Fruit fly (Drosophila melanogaster) whole organism, embryonic: Measurements from ENCODE around the gene CG10984.

Experiments
- Atf-2 ChIP-seq: fragments of 200-800 bp; sonication (Bioruptor generic); optimal IDR thresholded peaks from 2 replicates; lab custom pipeline; 2016; ENCODE audit warnings: missing biosample characterization, missing genetic modification characterization
- BEAF-32 ChIP-seq: fragments of 200-800 bp; sonication (Bioruptor generic); optimal IDR thresholded peaks from 3 replicates; lab custom pipeline; 2017; ENCODE audit warnings: missing biosample characterization, missing genetic modification characterization, mild to moderate bottlenecking, moderate library complexity, missing genetic modification reagents
- CG10431 ChIP-seq: fragments of 200-800 bp; sonication (Bioruptor generic); optimal IDR thresholded peaks from 3 replicates; lab custom pipeline; 2018; ENCODE audit warnings: missing biosample characterization, mild to moderate bottlenecking, missing genetic modification characterization
- CG12104 ChIP-seq: fragments of 200-800 bp; sonication (Bioruptor generic); optimal IDR thresholded peaks from 3 replicates; lab custom pipeline; 2016; ENCODE audit warnings: missing biosample characterization, missing genetic modification characterization
- CG12219 ChIP-seq: fragments of 200-800 bp; sonication (Bioruptor generic); optimal IDR thresholded peaks from 3 replicates; lab custom pipeline; 2018; ENCODE audit warnings: missing biosample characterization, mild to moderate bottlenecking, missing genetic modification characterization
- CG12391 ChIP-seq: fragments of 200-800 bp; sonication (Bioruptor generic); optimal IDR thresholded peaks from 3 replicates; lab custom pipeline; 2018; ENCODE audit warnings: missing biosample characterization, mild to moderate bottlenecking, missing genetic modification characterization, moderate library complexity
- CG12942 ChIP-seq: fragments of 200-800 bp; sonication (Bioruptor generic); optimal IDR thresholded peaks from 3 replicates; lab custom pipeline; 2016; ENCODE audit warnings: missing biosample characterization, missing genetic modification characterization
- CG13296 ChIP-seq: fragments of 200-800 bp; sonication (Bioruptor generic); optimal IDR thresholded peaks from 3 replicates; lab custom pipeline; 2018; ENCODE audit warnings: missing biosample characterization, mild to moderate bottlenecking, missing genetic modification characterization
- CG15011 ChIP-seq: fragments of 200-800 bp; sonication (Bioruptor generic); optimal IDR thresholded peaks from 3 replicates; lab custom pipeline; 2018; ENCODE audit warnings: missing biosample characterization, mild to moderate bottlenecking, missing genetic modification characterization
- CG15073 ChIP-seq: fragments of 200-800 bp; sonication (Bioruptor generic); optimal IDR thresholded peaks from 2 replicates; lab custom pipeline; 2016; ENCODE audit warnings: missing biosample characterization, missing genetic modification characterization
- CG15514 ChIP-seq: fragments of 200-800 bp; sonication (Bioruptor generic); optimal IDR thresholded peaks from 3 replicates; lab custom pipeline; 2017; ENCODE audit warnings: missing biosample characterization, missing genetic modification characterization, mild to moderate bottlenecking, moderate library complexity, missing genetic modification reagents
- CG2129 ChIP-seq: fragments of 200-800 bp; sonication (Bioruptor generic); IDR thresholded peaks from 2 replicates; pipeline ENCODE4 v1.3.6; 2022; ENCODE audit warnings: missing biosample characterization, missing genetic modification characterization; ENCODE audit not compliant: partially characterized antibody
- CG2712 ChIP-seq: fragments of 200-800 bp; optimal IDR thresholded peaks from 3 replicates; lab custom pipeline; 2019; ENCODE audit warnings: missing biosample characterization, mild to moderate bottlenecking, missing genetic modification characterization, moderate library complexity
- CG30020 ChIP-seq: fragments of 200-800 bp; optimal IDR thresholded peaks from 2 replicates; lab custom pipeline; 2019; ENCODE audit warnings: missing biosample characterization, mild to moderate bottlenecking, missing genetic modification characterization, moderate library complexity
- CG5953 ChIP-seq: fragments of 200-800 bp; sonication (Bioruptor generic); IDR thresholded peaks from 2 replicates; pipeline ENCODE4 v1.3.6; 2022; ENCODE audit warnings: missing biosample characterization, missing genetic modification characterization
- CG6175 ChIP-seq: fragments of 200-800 bp; sonication (Bioruptor generic); IDR thresholded peaks from 3 replicates; pipeline ENCODE4 v1.3.6; 2022; ENCODE audit warnings: missing biosample characterization, missing genetic modification characterization
- CG7839 ChIP-seq: fragments of 200-800 bp; sonication (Bioruptor generic); optimal IDR thresholded peaks from 3 replicates; lab custom pipeline; 2018; ENCODE audit warnings: missing biosample characterization, mild to moderate bottlenecking, missing genetic modification characterization, moderate library complexity
- D19A ChIP-seq: fragments of 200-800 bp; optimal IDR thresholded peaks from 3 replicates; lab custom pipeline; 2019; ENCODE audit warnings: missing biosample characterization, mild to moderate bottlenecking, missing genetic modification characterization, moderate library complexity
- Dfd ChIP-seq, 2 experiments: fragments of >200 bp; optimal IDR thresholded peaks; 2 replicates each; lab custom pipeline; 2017; ENCODE audit warnings: missing biosample characterization in 2 of 2, missing genetic modification characterization in 2 of 2
- Dip2 ChIP-seq: fragments of 200-800 bp; sonication (Bioruptor generic); IDR thresholded peaks from 2 replicates; pipeline ENCODE4 v1.3.6; 2022; ENCODE audit warnings: missing biosample characterization, missing genetic modification characterization
- Dll ChIP-seq: fragments of 200-800 bp; sonication (Bioruptor generic); IDR thresholded peaks from 4 replicates; pipeline ENCODE4 v1.3.6; 2022; ENCODE audit warnings: missing biosample characterization, missing genetic modification characterization; ENCODE audit not compliant: partially characterized antibody
- HLH3B ChIP-seq: fragments of 200-800 bp; sonication (Bioruptor generic); IDR thresholded peaks from 2 replicates; pipeline ENCODE4 v1.3.6; 2022; ENCODE audit warnings: missing biosample characterization, missing genetic modification characterization
- Jarid2 ChIP-seq: fragments of 200-800 bp; sonication (Bioruptor generic); optimal IDR thresholded peaks from 3 replicates; lab custom pipeline; 2017; ENCODE audit warnings: mild to moderate bottlenecking, missing biosample characterization, missing genetic modification reagents, missing genetic modification characterization
- Mad ChIP-seq: fragments of 200-800 bp; sonication (Bioruptor generic); optimal IDR thresholded peaks from 2 replicates; lab custom pipeline; 2016; ENCODE audit warnings: missing biosample characterization, missing genetic modification characterization
- Max ChIP-seq: fragments of 200-800 bp; sonication (Bioruptor generic); optimal IDR thresholded peaks from 2 replicates; lab custom pipeline; 2016; ENCODE audit warnings: missing biosample characterization, mild to moderate bottlenecking, missing genetic modification characterization
- Neu2 ChIP-seq: fragments of 200-800 bp; sonication (Bioruptor generic); optimal IDR thresholded peaks from 3 replicates; lab custom pipeline; 2016; ENCODE audit warnings: missing biosample characterization, missing genetic modification characterization, borderline replicate concordance
- Opbp ChIP-seq: fragments of 200-800 bp; sonication (Bioruptor generic); IDR thresholded peaks from 3 replicates; pipeline ENCODE4 v1.3.6; 2022; ENCODE audit warnings: missing biosample characterization, missing genetic modification characterization; ENCODE audit not compliant: partially characterized antibody
- Ptx1 ChIP-seq: fragments of 200-800 bp; sonication (Bioruptor generic); IDR thresholded peaks from 2 replicates; pipeline ENCODE4 v1.3.6; 2022; ENCODE audit warnings: missing biosample characterization, missing genetic modification characterization
- Ravus ChIP-seq: fragments of 200-800 bp; sonication (Bioruptor generic); IDR thresholded peaks from 2 replicates; pipeline ENCODE4 v1.3.6; 2022; ENCODE audit warnings: missing biosample characterization, missing genetic modification characterization
- abd-A ChIP-seq: fragments of 200-800 bp; sonication (Bioruptor generic); optimal IDR thresholded peaks from 3 replicates; lab custom pipeline; 2019; ENCODE audit warnings: missing biosample characterization, mild to moderate bottlenecking, missing genetic modification characterization, moderate library complexity
- ac ChIP-seq: fragments of 200-800 bp; sonication (Bioruptor generic); optimal IDR thresholded peaks from 3 replicates; lab custom pipeline; 2017; ENCODE audit warnings: missing biosample characterization, mild to moderate bottlenecking, missing genetic modification characterization
- az2 ChIP-seq: fragments of 200-800 bp; sonication (Bioruptor generic); optimal IDR thresholded peaks from 3 replicates; lab custom pipeline; 2016; ENCODE audit warnings: missing biosample characterization, missing genetic modification characterization
- bsh ChIP-seq, 2 experiments: fragments of 200-800 bp; sonication (Bioruptor generic); optimal IDR thresholded peaks; 2 replicates each; lab custom pipeline; 2017 to 2018; ENCODE audit warnings: mild to moderate bottlenecking in 2 of 2, missing biosample characterization in 2 of 2, missing genetic modification characterization in 2 of 2, moderate library complexity in 1 of 2
- btn ChIP-seq: fragments of 200-800 bp; sonication (Bioruptor generic); optimal IDR thresholded peaks from 2 replicates; lab custom pipeline; 2016; ENCODE audit warnings: missing biosample characterization, missing genetic modification characterization
- dmrt11E ChIP-seq: fragments of 200-800 bp; sonication (Bioruptor generic); optimal IDR thresholded peaks from 3 replicates; lab custom pipeline; 2018; ENCODE audit warnings: missing biosample characterization, mild to moderate bottlenecking, missing genetic modification characterization, moderate library complexity
- dpn ChIP-seq, 2 experiments: fragments of 200-800 bp; sonication (Bioruptor generic); optimal IDR thresholded peaks; 3 replicates each; lab custom pipeline; 2016; ENCODE audit warnings: missing biosample characterization in 2 of 2, missing genetic modification characterization in 2 of 2
- gem ChIP-seq: fragments of 200-800 bp; sonication (Bioruptor generic); optimal IDR thresholded peaks from 2 replicates; lab custom pipeline; 2019; ENCODE audit warnings: missing biosample characterization, mild to moderate bottlenecking, missing genetic modification characterization, moderate library complexity
- grau ChIP-seq: fragments of 200-800 bp; optimal IDR thresholded peaks from 3 replicates; lab custom pipeline; 2019; ENCODE audit warnings: missing biosample characterization, mild to moderate bottlenecking, missing genetic modification characterization, moderate library complexity
- hb ChIP-seq: fragments of 200-800 bp; sonication (Bioruptor generic); IDR thresholded peaks from 3 replicates; pipeline ENCODE4 v1.3.6; 2022; ENCODE audit warnings: missing biosample characterization, missing genetic modification characterization; ENCODE audit not compliant: partially characterized antibody
- lab ChIP-seq: fragments of 200-800 bp; sonication (Bioruptor generic); optimal IDR thresholded peaks from 3 replicates; lab custom pipeline; 2017; ENCODE audit warnings: missing biosample characterization, missing genetic modification characterization, mild to moderate bottlenecking, moderate library complexity, missing genetic modification reagents
- luna ChIP-seq: fragments of 200-800 bp; sonication (Bioruptor generic); optimal IDR thresholded peaks from 2 replicates; lab custom pipeline; 2016; ENCODE audit warnings: missing biosample characterization, missing genetic modification characterization
- mam ChIP-seq: fragments of 200-800 bp; sonication (Bioruptor generic); optimal IDR thresholded peaks from 3 replicates; lab custom pipeline; 2016; ENCODE audit warnings: missing biosample characterization, missing genetic modification characterization
- pho ChIP-seq: fragments of 200-800 bp; sonication (Bioruptor generic); optimal IDR thresholded peaks from 2 replicates; lab custom pipeline; 2016; ENCODE audit warnings: missing biosample characterization, missing genetic modification characterization
- phol ChIP-seq: fragments of 200-800 bp; sonication (Bioruptor generic); optimal IDR thresholded peaks from 3 replicates; lab custom pipeline; 2018; ENCODE audit warnings: missing biosample characterization, mild to moderate bottlenecking, missing genetic modification characterization, moderate library complexity
- pita ChIP-seq: fragments of 200-800 bp; sonication (Bioruptor generic); optimal IDR thresholded peaks from 2 replicates; lab custom pipeline; 2017; ENCODE audit warnings: missing biosample characterization, mild to moderate bottlenecking, missing genetic modification characterization
- pzg ChIP-seq: fragments of 200-800 bp; sonication (Bioruptor generic); optimal IDR thresholded peaks from 3 replicates; lab custom pipeline; 2018; ENCODE audit warnings: missing biosample characterization, mild to moderate bottlenecking, missing genetic modification characterization, moderate library complexity
- rib ChIP-seq: fragments of 200-800 bp; sonication (Bioruptor generic); IDR thresholded peaks from 2 replicates; pipeline ENCODE4 v1.3.6; 2022; ENCODE audit warnings: missing biosample characterization, missing genetic modification characterization
- slbo ChIP-seq: fragments of 200-800 bp; sonication (Bioruptor generic); IDR thresholded peaks from 2 replicates; pipeline ENCODE4 v1.3.6; 2022; ENCODE audit warnings: missing biosample characterization, missing genetic modification characterization
- trh ChIP-seq: fragments of 200-800 bp; sonication (Bioruptor generic); optimal IDR thresholded peaks from 2 replicates; lab custom pipeline; 2016; ENCODE audit warnings: missing biosample characterization, missing genetic modification characterization
- usp ChIP-seq: fragments of >200 bp; optimal IDR thresholded peaks from 2 replicates; lab custom pipeline; 2017; ENCODE audit warnings: missing biosample characterization, missing genetic modification characterization
- wdn ChIP-seq: fragments of 200-800 bp; sonication (Bioruptor generic); IDR thresholded peaks from 2 replicates; pipeline ENCODE4 v1.3.6; 2022; ENCODE audit warnings: missing biosample characterization, missing genetic modification characterization

CG10984 gene

dm6 chr3L:12701335-12701734 lies 48.6 kb upstream of the CG10984 start (continued):
- TF ChIP-seq CG12942 (GFP tag; lab: Kevin White, UChicago) = no peak
- TF ChIP-seq CG2712 (tag; lab: Kevin White, UChicago) = peak; percentile 36
- no peak for TF ChIP-seq pita (GFP tag; lab: Kevin White, UChicago)
- TF ChIP-seq Max (GFP tag; lab: Kevin White, UChicago) = no peak
- no peak for TF ChIP-seq CG15073 (GFP tag; lab: Kevin White, UChicago)
- TF ChIP-seq az2 (GFP tag; lab: Kevin White, UChicago) = no peak
- TF ChIP-seq dmrt11E (tag; lab: Kevin White, UChicago) = peak; percentile 33
- TF ChIP-seq CG12391 (tag; lab: Kevin White, UChicago) = peak; percentile 29
- TF ChIP-seq Dip2 (GFP tag; lab: Robert Waterston, UW) = no peak
- TF ChIP-seq ac (GFP tag; lab: Kevin White, UChicago) = no peak
- no peak for TF ChIP-seq CG12104 (GFP tag; lab: Kevin White, UChicago)
- no peak for TF ChIP-seq HLH3B
- TF ChIP-seq CG15011 (GFP tag; lab: Kevin White, UChicago) = no peak
- TF ChIP-seq luna = no peak
- no peak for TF ChIP-seq wdn (GFP tag; lab: Robert Waterston, UW)
- TF ChIP-seq Ptx1 (GFP tag; lab: Robert Waterston, UW) = no peak
- TF ChIP-seq slbo = no peak
- TF ChIP-seq rib (GFP tag; lab: Robert Waterston, UW) = no peak
- no peak for TF ChIP-seq Atf-2 (GFP tag; lab: Kevin White, UChicago)
- no peak for TF ChIP-seq usp
- peak; percentile 28 for TF ChIP-seq phol (tag; lab: Kevin White, UChicago)
- TF ChIP-seq mam (GFP tag; lab: Kevin White, UChicago) = no peak
- no peak for TF ChIP-seq Opbp (GFP tag; lab: Robert Waterston, UW)
- no peak for TF ChIP-seq CG6175 (GFP tag; lab: Robert Waterston, UW)
- no peak for TF ChIP-seq CG15514 (GFP tag; lab: Kevin White, UChicago)
- no peak for TF ChIP-seq hb
- no peak for TF ChIP-seq CG5953 (GFP tag; lab: Robert Waterston, UW)
- no peak for TF ChIP-seq abd-A (tag; lab: Kevin White, UChicago)
- TF ChIP-seq gem (tag; lab: Kevin White, UChicago) = peak; percentile 28
- peak; percentile 0 for TF ChIP-seq CG7839 (tag; lab: Kevin White, UChicago)
- TF ChIP-seq D19A (tag; lab: Kevin White, UChicago) = no peak
- TF ChIP-seq trh (GFP tag; lab: Kevin White, UChicago) = no peak
- TF ChIP-seq CG10431 (GFP tag; lab: Kevin White, UChicago) = no peak
- no peak for TF ChIP-seq BEAF-32 (GFP tag; lab: Kevin White, UChicago)
- TF ChIP-seq lab = no peak
- no peak for TF ChIP-seq CG2129 (GFP tag; lab: Robert Waterston, UW)
- no peak for TF ChIP-seq CG30020
- TF ChIP-seq pho = no peak
- TF ChIP-seq Ravus (GFP tag; lab: Robert Waterston, UW) = no peak
- TF ChIP-seq Mad (GFP tag; lab: Kevin White, UChicago) = no peak
- peak in 1 of 2 experiments; percentile 52 for TF ChIP-seq bsh (GFP tag; optimal IDR thresholded peaks at IDR 0.05; lab: Kevin White, UChicago)
- no peak for TF ChIP-seq grau (tag; lab: Kevin White, UChicago)
- TF ChIP-seq btn (GFP tag; lab: Kevin White, UChicago) = no peak
- no peak for TF ChIP-seq Dfd (GFP tag; optimal IDR thresholded peaks at IDR 0.05; lab: Kevin White, UChicago)
- TF ChIP-seq Jarid2 (GFP tag; lab: Kevin White, UChicago) = no peak
- no peak for TF ChIP-seq dpn (GFP tag; optimal IDR thresholded peaks at IDR 0.05; lab: Kevin White, UChicago)
- TF ChIP-seq pzg = no peak
- no peak for TF ChIP-seq Dll
- TF ChIP-seq CG12219 = no peak
- TF ChIP-seq Neu2 (GFP tag; lab: Kevin White, UChicago) = no peak
- TF ChIP-seq CG13296 (GFP tag; lab: Kevin White, UChicago) = no peak
